Worm (Caenorhabditis elegans) whole organism, mixed stage, embryonic: ENCODE data around the gene R02F2.8.

Experiments
- elt-3 ChIP-seq: fragments of 150-350 bp; optimal IDR thresholded peaks from 2 replicates; lab custom pipeline; 2014; ENCODE audit warnings: missing biosample characterization, missing genetic modification characterization
- nhr-76 ChIP-seq: sonication (generic microtip); optimal IDR thresholded peaks from 2 replicates; lab custom pipeline; 2017; ENCODE audit warnings: missing biosample characterization, missing genetic modification characterization

ce11 chrIII:5453290-5453689 is 41.8 kb downstream of the R02F2.8 start, which contains the start of gene F48E8.4:
- no peak for TF ChIP-seq elt-3 (tag; lab: Kevin White, UChicago)
- TF ChIP-seq nhr-76 (tag; lab: Kevin White, UChicago), result no peak
